Worm (Caenorhabditis elegans) whole organism, midembryonic: ENCODE results near the gene R03D7.15.

ENCODE experiments used
- cog-1 ChIP-seq: sonication (generic microtip); optimal IDR thresholded peaks from 2 replicates; lab custom pipeline; 2016; ENCODE audit warnings: missing genetic modification characterization, missing compliant biosample characterization
- flt-1 ChIP-seq: fragments of 200-800 bp; sonication (Bioruptor generic); IDR thresholded peaks from 2 replicates; pipeline ENCODE4 v1.3.6; 2022; ENCODE audit warnings: missing genetic modification characterization, missing compliant biosample characterization
- klf-2 ChIP-seq: fragments of 200-800 bp; sonication (Bioruptor generic); conservative IDR thresholded peaks from 2 replicates; pipeline ENCODE4 v1.3.6; 2022; ENCODE audit warnings: missing genetic modification reagents, missing genetic modification characterization, missing compliant biosample characterization
- med-1 ChIP-seq: sonication (generic microtip); optimal IDR thresholded peaks from 2 replicates; lab custom pipeline; 2017; ENCODE audit warnings: missing genetic modification characterization, mild to moderate bottlenecking, missing compliant biosample characterization, antibody characterized with exemption, missing genetic modification reagents; ENCODE audit not compliant: insufficient read depth
- ztf-23 ChIP-seq: fragments of 200-800 bp; sonication (Bioruptor generic); IDR thresholded peaks from 2 replicates; pipeline ENCODE4 v1.3.6; 2022; ENCODE audit warnings: missing genetic modification reagents, missing genetic modification characterization, missing compliant biosample characterization
- ztf-29 ChIP-seq: fragments of 200-800 bp; sonication (Bioruptor generic); IDR thresholded peaks from 2 replicates; pipeline ENCODE4 v1.3.6; 2022; ENCODE audit warnings: missing genetic modification reagents, missing genetic modification characterization, missing compliant biosample characterization

DNA sequence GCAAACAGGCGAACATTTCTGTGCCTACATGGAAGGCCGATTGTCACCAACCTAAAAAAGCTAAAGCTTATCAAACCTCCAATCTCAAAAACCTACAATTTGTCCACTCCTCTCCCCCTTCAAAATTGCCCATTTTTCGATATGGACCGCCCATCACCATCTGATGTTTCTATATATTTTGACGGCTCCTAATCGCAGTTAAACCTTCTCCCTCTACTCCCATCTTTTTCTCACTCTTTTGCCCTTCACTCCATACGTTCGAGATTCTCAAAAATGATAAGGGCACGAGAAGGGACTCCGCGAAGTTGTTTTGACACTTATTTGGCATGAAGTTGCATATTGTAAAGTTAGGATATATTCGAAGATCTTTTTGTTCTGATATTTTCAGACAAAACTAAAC lies 17.1 kb downstream of the R03D7.15 start:
- no peak for TF ChIP-seq klf-2 (GFP tag; lab: Robert Waterston, UW)
- TF ChIP-seq med-1 (GFP tag; lab: Kevin White, UChicago): no peak
- no peak for TF ChIP-seq cog-1 (tag; lab: Kevin White, UChicago)
- TF ChIP-seq flt-1 (GFP tag; lab: Robert Waterston, UW): no peak
- no peak for TF ChIP-seq ztf-23 (GFP tag; lab: Robert Waterston, UW)
- TF ChIP-seq ztf-29: no peak
